Worm (Caenorhabditis elegans): ENCODE results near the gene T19H12.15.

Gene T19H12.15

DNA sequence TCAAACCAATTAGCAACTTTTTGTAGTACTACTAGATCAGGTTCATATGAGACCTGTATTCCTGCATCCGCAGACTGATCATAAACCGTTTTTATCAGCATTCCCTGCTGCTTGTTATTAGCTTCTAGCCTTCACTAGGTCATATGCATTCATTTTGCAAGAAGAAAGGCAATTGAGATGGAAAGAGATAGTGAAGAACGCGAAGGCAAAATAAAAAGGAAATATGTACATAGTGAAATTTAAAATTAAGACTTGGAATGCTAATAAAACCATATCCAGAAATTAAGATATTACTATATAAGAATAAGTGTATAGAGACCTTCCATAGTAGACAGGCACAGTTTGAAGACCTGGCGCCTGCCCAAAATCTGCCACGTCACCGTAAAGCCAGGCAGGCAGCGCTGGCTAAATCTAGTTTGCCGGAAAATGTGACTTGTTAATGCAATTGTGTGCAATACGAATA lies 41.6 kb upstream of the T19H12.15 start, which contains the start of the genes C02E7.8 and srh-23:
C02E7.8 (minus strand) TSS at position 101 of the 463 bp plus-strand sequence.
srh-23 (plus strand) TSS at position 413 of the 463 bp plus-strand sequence.
- TF ChIP-seq alr-1 (tag; optimal IDR thresholded peaks at IDR 0.05; ENCODE audit: borderline replicate concordance) = no peak
- peak; percentile 33 for TF ChIP-seq blmp-1 (tag; optimal IDR thresholded peaks at IDR 0.05)
- no peak for TF ChIP-seq pax-3 (tag; optimal IDR thresholded peaks at IDR 0.05)

DNA sequence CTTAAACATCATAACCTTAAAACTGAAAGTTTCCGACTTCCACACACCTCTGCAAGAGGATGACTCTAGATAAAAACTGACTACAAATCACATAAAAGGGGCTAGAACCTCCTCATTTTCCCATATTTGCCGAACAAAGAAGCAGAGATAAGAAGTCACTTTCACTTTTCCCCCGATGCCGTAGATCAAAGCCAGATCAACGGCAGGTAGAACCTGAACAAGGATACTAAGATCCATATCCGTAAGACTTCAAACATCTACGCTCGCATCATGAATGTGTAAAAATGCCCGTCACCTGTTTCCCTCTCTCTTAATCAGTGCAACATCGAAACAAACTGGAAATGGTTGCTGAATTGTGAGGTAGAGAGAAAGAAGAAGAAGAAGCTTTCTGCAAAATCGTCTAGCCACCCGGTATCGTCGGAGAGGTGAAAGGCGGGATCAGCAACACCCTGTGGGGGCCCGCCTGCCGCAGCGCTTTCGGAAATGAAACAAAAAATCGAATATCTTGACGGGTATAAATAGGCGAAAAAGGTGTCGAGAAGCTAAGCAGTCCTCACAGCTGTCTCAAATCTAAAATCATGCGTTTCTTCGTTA lies 39.6 kb upstream of the T19H12.15 start, which contains the start of gene C02E7.6:
C02E7.6 (plus strand) TSS at position 544 of the 594 bp plus-strand sequence.
- TF ChIP-seq jun-1 (tag; optimal IDR thresholded peaks at IDR 0.05) (peak; percentile 2), nhr-71 (tag; optimal IDR thresholded peaks at IDR 0.05) (no peak), aly-2 (tag; optimal IDR thresholded peaks at IDR 0.05) (no peak), ztf-4 (tag; optimal IDR thresholded peaks at IDR 0.05) (peak; percentile 81), unc-86 (tag; optimal IDR thresholded peaks at IDR 0.05) (no peak), sptf-1 (tag; optimal IDR thresholded peaks at IDR 0.05) (no peak), blmp-1 (tag; optimal IDR thresholded peaks at IDR 0.05) (peak; percentile 88)

DNA sequence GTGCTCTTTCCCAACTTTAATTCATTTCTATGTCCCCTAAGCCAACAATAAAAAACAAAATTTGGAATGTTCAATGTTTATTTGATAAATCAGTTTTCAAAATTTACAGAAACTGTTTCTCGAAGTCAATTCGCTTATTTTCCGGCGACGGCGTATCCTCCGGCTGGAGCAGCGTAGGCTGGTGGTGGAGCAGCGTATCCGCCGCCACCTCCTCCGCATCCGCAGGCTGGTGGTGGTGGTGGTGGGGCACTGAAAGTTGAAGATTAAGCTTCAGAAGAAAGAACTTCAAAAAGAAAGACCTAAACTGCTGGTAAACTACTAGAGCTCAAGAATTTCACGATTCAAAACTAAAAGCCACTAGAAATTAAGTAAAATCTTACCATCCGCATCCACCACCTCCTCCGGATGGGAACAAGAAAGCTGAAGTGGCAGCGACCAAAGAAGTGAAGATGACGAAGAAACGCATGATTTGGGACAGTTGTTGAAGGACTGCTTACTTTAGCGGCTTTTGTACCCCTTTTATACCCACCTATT lies 39.0 kb upstream of the T19H12.15 start, which contains the start of gene C02E7.7:
C02E7.7 (minus strand) TSS at position 484 of the 534 bp plus-strand sequence.
- TF ChIP-seq sup-37 (GFP tag; optimal IDR thresholded peaks at IDR 0.05) = no peak
- no peak for TF ChIP-seq irx-1 (tag; optimal IDR thresholded peaks at IDR 0.05)
- no peak for TF ChIP-seq grh-1 (GFP tag; IDR thresholded peaks at IDR 0.05)
- TF ChIP-seq snpc-4 (tag; optimal IDR thresholded peaks at IDR 0.05) = no peak
- TF ChIP-seq mdl-1 (tag; optimal IDR thresholded peaks at IDR 0.05) = no peak
- TF ChIP-seq mep-1 (tag; optimal IDR thresholded peaks at IDR 0.05) = no peak
- no peak for TF ChIP-seq nhr-71 (tag; optimal IDR thresholded peaks at IDR 0.05)
- TF ChIP-seq blmp-1 (tag; optimal IDR thresholded peaks at IDR 0.05) = no peak
- TF ChIP-seq rnt-1 (tag; optimal IDR thresholded peaks at IDR 0.05) = no peak
- TF ChIP-seq jun-1 (tag; optimal IDR thresholded peaks at IDR 0.05) = no peak
- no peak for TF ChIP-seq zag-1 (tag; optimal IDR thresholded peaks at IDR 0.05)
- no peak for TF ChIP-seq nhr-77 (tag; optimal IDR thresholded peaks at IDR 0.05)
- no peak for TF ChIP-seq hlh-17 (GFP tag; optimal IDR thresholded peaks at IDR 0.05; ENCODE audit: borderline replicate concordance)
- no peak for TF ChIP-seq ztf-11 (tag; optimal IDR thresholded peaks at IDR 0.05)
- no peak for TF ChIP-seq dpl-1 (GFP tag; optimal IDR thresholded peaks at IDR 0.05)
- no peak for TF ChIP-seq alr-1 (tag; optimal IDR thresholded peaks at IDR 0.05; ENCODE audit: borderline replicate concordance)

DNA sequence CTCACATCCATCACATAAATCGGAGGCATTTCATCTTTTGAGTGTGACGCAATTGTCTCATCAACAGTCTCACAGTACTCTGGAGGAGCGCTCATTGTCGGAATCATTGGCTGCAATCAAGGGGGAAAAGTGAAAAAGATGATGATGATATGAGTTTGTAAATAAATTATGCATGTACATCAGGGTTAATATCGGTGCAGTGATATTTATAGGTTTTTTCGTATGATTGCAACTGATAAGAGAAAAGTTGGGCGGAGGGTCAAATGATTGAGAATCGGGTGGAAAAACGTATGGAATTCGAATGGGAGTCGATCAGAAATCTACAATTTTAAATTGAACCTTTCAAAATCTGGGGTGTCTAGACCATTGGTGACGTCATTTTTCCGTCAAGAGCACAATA lies 35.7 kb upstream of the T19H12.15 start, which contains the start of gene H23N18.6:
H23N18.6 (minus strand) TSS at position 201 of the 400 bp plus-strand sequence.
- TF ChIP-seq xbp-1 (tag; optimal IDR thresholded peaks at IDR 0.05) (no peak), dsc-1 (tag; optimal IDR thresholded peaks at IDR 0.05) (no peak), elt-2 (tag; optimal IDR thresholded peaks at IDR 0.05) (peak; percentile 75), tlp-1 (tag; optimal IDR thresholded peaks at IDR 0.05) (peak; percentile 38), lin-13 (GFP tag; optimal IDR thresholded peaks at IDR 0.05) (no peak)

DNA sequence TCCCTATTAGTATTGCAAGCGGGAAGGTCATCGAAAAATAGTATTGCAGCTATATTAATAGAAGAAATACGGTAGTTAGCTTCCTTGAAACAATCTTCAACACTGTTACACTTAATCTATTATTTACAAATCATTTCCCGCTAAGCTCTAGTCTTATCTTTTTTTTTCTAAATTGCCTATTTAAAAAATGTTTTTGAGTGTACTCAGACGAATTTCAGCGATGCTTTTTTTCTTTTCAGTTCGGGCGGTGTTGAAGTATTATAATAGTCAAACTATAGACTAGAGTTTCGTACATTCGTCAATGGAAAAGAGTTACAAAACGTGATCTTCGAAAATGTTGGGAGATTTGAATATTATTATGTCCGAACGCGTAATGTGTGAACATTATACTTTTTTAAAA lies 34.7 kb upstream of the T19H12.15 start:
- no peak for TF ChIP-seq jun-1 (tag; optimal IDR thresholded peaks at IDR 0.05)

DNA sequence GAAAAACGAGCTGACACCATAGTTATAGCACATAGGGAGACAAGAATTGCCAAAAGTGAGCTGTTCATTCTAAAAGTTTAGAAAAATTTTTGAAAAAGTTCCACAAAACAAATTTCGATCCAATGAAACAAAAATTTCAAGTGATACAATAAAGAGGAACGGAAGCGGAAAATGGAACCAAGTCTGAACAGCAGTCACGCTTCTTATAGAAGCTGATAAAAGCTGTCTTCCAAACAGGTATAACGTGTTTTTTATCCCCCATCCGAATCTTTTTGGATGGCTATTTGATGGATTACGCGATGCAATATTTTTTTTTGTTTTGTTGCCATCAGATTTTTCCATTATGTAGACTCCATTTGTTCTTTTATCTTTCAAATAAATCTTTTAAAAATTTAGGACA lies 33.2 kb upstream of the T19H12.15 start, which contains the start of gene H23N18.5:
H23N18.5 (minus strand) TSS at position 69 of the 400 bp plus-strand sequence.
- TF ChIP-seq blmp-1 (tag; optimal IDR thresholded peaks at IDR 0.05) (peak; percentile 10), rnt-1 (tag; optimal IDR thresholded peaks at IDR 0.05) (no peak), lsy-2 (tag; optimal IDR thresholded peaks at IDR 0.05) (no peak), ztf-4 (tag; optimal IDR thresholded peaks at IDR 0.05) (peak; percentile 10)

DNA sequence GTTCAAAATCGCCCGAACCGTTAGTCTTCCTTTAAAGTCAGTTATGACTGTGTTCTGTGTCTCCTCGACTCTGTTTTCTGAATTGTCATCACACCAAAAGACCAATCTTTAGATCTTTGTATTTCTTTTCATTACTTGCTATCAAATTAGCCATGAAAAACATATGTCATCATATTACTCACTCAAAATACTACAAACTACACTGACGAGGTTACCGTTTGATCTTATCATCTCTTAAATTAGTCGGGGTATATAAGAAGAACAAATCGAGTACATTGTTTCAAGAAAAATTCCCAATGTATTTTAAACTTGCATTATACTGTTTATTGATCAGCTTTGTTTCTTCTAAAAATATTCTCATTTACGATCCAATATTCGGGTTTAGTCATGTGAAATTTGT lies 29.4 kb upstream of the T19H12.15 start, which contains the start of gene ugt-13:
ugt-13 (plus strand) TSS at position 294 of the 400 bp plus-strand sequence.
- peak; percentile 86 for TF ChIP-seq nhr-20 (tag; optimal IDR thresholded peaks at IDR 0.05)
- TF ChIP-seq nhr-28 (tag; optimal IDR thresholded peaks at IDR 0.05) = peak; percentile 23
- TF ChIP-seq nhr-85 (tag) = peak; percentile 90
- peak; percentile 66 for TF ChIP-seq nhr-71 (tag; optimal IDR thresholded peaks at IDR 0.05)
- TF ChIP-seq lin-14 (GFP tag; optimal IDR thresholded peaks at IDR 0.05) = peak; percentile 41
- TF ChIP-seq lin-35 (GFP tag; optimal IDR thresholded peaks at IDR 0.05) = no peak
- no peak for TF ChIP-seq fkh-8 (tag; optimal IDR thresholded peaks at IDR 0.05)
- TF ChIP-seq tbx-2 (tag; optimal IDR thresholded peaks at IDR 0.05) = peak; percentile 67
- peak; percentile 52 for TF ChIP-seq skn-1 (tag; optimal IDR thresholded peaks at IDR 0.05)
- TF ChIP-seq C16A3.4 (tag; optimal IDR thresholded peaks at IDR 0.05) = no peak
- no peak for TF ChIP-seq hlh-4 (tag; optimal IDR thresholded peaks at IDR 0.05)
- peak; percentile 48 for TF ChIP-seq snu-23 (GFP tag; optimal IDR thresholded peaks at IDR 0.05)
- TF ChIP-seq elt-3 (tag; optimal IDR thresholded peaks at IDR 0.05) = peak in 4 of 6 experiments; percentile 30 to 69 (median 49)

Data from whole organism, L1 larva.